Fruit fly (Drosophila melanogaster) whole organism: ENCODE data around the gene Cht11.

Experiments
- CG8478 ChIP-seq: fragments of >200 bp; optimal IDR thresholded peaks from 2 replicates; lab custom pipeline; 2018; ENCODE audit warnings: inconsistent platforms
- psq ChIP-seq: fragments of >200 bp; optimal IDR thresholded peaks from 2 replicates; lab custom pipeline; 2017
- usp ChIP-seq: fragments of >200 bp; optimal IDR thresholded peaks from 2 replicates; lab custom pipeline; 2017; ENCODE audit warnings: missing biosample characterization, missing genetic modification characterization, mixed read lengths

DNA sequence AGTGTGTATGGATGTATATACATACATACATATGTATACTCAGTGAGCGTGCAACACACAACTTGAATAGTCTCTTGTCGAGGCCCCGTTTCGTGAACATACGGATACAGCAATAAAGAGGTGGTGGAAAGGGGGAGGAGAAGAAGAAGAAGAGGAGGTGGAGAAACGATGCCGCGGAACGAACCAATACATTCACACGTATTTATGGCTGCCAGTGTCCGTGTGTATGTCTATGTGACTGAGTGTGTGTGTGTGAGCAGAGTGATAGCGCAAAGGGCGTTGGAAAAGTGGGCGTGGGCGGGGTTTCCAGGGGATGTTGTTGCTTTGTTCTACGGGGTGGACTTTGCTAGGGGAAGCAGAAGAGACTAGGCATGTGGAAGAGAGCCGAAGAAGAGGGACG is 4.1 kb upstream of the Cht11 start:
- TF ChIP-seq CG8478 (lab: Kevin White, UChicago) (no peak), psq (lab: Kevin White, UChicago) (no peak), usp (no peak)
